Worm (Caenorhabditis elegans): ENCODE results near the gene C47E8.1.
A peak's percentile ranks its signal among the peaks of the same experiment; 100 is the strongest.

C47E8.1 gene

DNA sequence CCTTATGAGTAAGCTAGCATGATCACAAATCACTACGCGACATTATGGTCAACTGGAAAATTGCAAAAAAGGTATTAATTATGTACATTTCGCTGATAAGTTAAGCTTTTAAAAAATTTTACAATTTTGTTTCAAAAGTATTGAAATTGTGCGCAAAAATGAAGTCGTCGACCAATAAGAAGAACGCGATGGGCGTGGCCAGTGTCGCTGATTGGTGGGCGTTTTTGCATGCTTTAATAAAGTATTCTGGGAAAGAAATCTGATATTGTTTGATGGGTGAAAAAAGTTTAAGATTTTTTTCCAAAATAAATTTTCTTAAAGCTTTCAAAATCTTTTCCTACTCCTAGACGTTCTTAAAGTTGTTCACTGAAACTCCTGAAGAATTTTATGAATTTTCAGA, 12.5 kb downstream of the C47E8.1 start:
- TF ChIP-seq pqm-1 (tag; optimal IDR thresholded peaks at IDR 0.05) (no peak), tbx-2 (tag; optimal IDR thresholded peaks at IDR 0.05) (no peak), unc-42 (tag; optimal IDR thresholded peaks at IDR 0.05) (no peak), lim-6 (tag; optimal IDR thresholded peaks at IDR 0.05) (no peak), nfya-1 (tag; optimal IDR thresholded peaks at IDR 0.05) (peak; percentile 81)

DNA sequence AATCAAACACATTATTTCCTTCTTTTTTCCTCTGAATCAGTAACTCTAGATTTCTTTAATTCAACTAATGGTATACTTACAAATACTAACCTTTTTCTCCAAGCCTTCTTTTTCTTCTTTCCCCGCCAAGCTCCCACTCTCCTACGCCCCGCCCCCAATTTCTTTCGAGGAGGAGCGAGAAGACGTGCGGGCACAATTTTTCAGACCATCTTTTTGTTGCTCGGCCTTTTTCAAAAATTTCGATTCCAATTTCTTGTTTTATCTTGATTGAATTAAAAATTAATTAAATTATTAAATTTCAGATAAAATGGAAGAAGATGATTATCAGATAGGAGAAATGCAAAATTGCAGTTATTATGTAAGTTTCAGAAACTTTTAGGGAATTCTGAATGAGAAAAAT, 14.2 kb downstream of the C47E8.1 start, which contains the start of gene C47E8.3:
Gene C47E8.3 (plus strand): TSS at position 301 of the 400 bp plus-strand sequence.
- TF ChIP-seq hlh-15 (tag; optimal IDR thresholded peaks at IDR 0.05) (no peak), ref-2 (tag; optimal IDR thresholded peaks at IDR 0.05) (no peak), ttx-3 (tag; optimal IDR thresholded peaks at IDR 0.05) (no peak), hlh-13 (GFP tag; optimal IDR thresholded peaks at IDR 0.05) (no peak), unc-55 (GFP tag; optimal IDR thresholded peaks at IDR 0.05) (no peak), C38D4.7 (GFP tag; optimal IDR thresholded peaks at IDR 0.05) (no peak), ets-4 (tag; optimal IDR thresholded peaks at IDR 0.05) (no peak), ceh-22 (tag; optimal IDR thresholded peaks at IDR 0.05) (no peak), ceh-6 (GFP tag; optimal IDR thresholded peaks at IDR 0.05) (no peak), hlh-6 (tag; optimal IDR thresholded peaks at IDR 0.05) (no peak), sox-2 (GFP tag; IDR thresholded peaks at IDR 0.05) (no peak), ceh-45 (GFP tag; IDR thresholded peaks at IDR 0.05) (no peak)

DNA sequence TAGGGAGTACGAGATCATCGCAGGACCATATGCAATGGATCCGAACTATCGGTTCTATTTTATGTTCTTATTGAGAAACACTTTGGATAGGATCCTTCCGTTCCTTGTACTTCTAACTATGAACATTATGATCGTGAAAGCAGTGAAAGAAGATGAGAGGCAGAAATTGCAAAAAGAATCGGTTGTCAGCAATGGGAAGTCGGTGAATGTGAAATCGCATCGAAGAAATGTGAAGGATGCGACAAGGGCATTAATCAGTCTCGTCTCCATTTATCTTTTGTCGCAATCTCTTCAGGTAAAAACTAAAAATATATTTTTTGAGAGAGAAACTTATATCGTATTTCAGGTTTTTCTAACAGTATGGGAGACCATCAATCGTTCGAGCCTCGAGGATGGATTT, 17.0 kb downstream of the C47E8.1 start:
- TF ChIP-seq mec-3 (tag; optimal IDR thresholded peaks at IDR 0.05; ENCODE audit: borderline replicate concordance) (no peak), madf-2 (tag; optimal IDR thresholded peaks at IDR 0.05) (no peak), unc-86 (tag; optimal IDR thresholded peaks at IDR 0.05) (no peak), dve-1 (tag; optimal IDR thresholded peaks at IDR 0.05) (no peak), tbx-2 (tag; optimal IDR thresholded peaks at IDR 0.05) (no peak), ceh-6 (GFP tag; optimal IDR thresholded peaks at IDR 0.05) (no peak), ceh-14 (tag; optimal IDR thresholded peaks at IDR 0.05) (no peak), ahr-1 (tag; optimal IDR thresholded peaks at IDR 0.05) (no peak), ama-1 (optimal IDR thresholded peaks at IDR 0.05) (no peak)

DNA sequence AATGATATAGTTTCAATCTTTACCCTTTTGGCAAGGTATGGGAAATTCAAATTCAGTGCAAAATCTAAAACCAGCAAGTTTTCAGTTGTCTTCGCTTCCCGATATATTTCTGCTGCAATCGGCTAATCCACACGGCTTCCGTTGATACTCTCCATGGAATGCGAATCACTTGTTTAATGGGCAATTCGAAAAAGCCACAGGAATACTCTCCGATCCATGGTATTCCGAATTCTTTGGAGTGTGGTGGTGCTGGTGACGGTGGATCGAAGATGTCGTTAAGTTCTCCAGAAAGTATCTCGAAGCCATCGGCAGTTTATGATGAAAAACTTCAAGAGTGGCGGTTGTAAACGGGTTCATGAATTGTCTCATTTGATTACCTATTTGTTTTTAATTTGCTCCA, 17.5 kb downstream of the C47E8.1 start:
- TF ChIP-seq pha-2 (tag; optimal IDR thresholded peaks at IDR 0.05) = no peak
- no peak for TF ChIP-seq hlh-13 (GFP tag; optimal IDR thresholded peaks at IDR 0.05)
- no peak for TF ChIP-seq odd-2 (tag; optimal IDR thresholded peaks at IDR 0.05)
- TF ChIP-seq ceh-6 (GFP tag; optimal IDR thresholded peaks at IDR 0.05) = no peak
- TF ChIP-seq nhr-11 (tag; optimal IDR thresholded peaks at IDR 0.05) = no peak
- no peak for TF ChIP-seq npax-4 (tag; optimal IDR thresholded peaks at IDR 0.05)
- TF ChIP-seq pha-4 (tag; optimal IDR thresholded peaks at IDR 0.05) = no peak
- no peak for TF ChIP-seq ceh-14 (tag; optimal IDR thresholded peaks at IDR 0.05)
- no peak for TF ChIP-seq fax-1 (tag; optimal IDR thresholded peaks at IDR 0.05)
- no peak for TF ChIP-seq ttx-3 (tag; optimal IDR thresholded peaks at IDR 0.05)
- no peak for TF ChIP-seq ceh-19 (GFP tag; optimal IDR thresholded peaks at IDR 0.05)

DNA sequence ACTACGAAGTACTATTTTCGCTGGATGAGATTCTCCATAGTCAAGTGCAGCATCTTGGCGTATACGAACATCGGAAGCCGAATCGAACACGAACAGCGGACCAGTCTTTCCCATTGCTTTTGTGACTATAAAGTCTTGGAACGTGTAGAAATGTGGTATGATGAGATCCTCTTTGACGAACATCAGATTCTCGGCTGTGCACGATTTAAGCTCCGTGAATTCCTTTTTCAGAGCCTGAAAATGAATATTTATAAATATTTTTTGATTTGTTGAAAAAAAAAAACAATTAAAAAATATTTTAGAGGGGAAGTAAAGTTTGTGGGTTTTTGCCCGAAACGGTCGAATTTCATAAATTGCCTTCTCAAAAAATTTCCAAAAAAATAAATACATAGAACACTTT, 18.1 kb downstream of the C47E8.1 start:
- no peak for TF ChIP-seq tbx-2 (tag; optimal IDR thresholded peaks at IDR 0.05)
- TF ChIP-seq nhr-232 (tag; optimal IDR thresholded peaks at IDR 0.05) = no peak
- no peak for TF ChIP-seq syd-9 (tag; optimal IDR thresholded peaks at IDR 0.05)
- no peak for TF ChIP-seq ztf-16 (tag; optimal IDR thresholded peaks at IDR 0.05)
- TF ChIP-seq hlh-15 (tag; optimal IDR thresholded peaks at IDR 0.05) = no peak
- TF ChIP-seq ceh-22 (tag; optimal IDR thresholded peaks at IDR 0.05) = no peak
- TF ChIP-seq Y22D7AL.16 (tag; optimal IDR thresholded peaks at IDR 0.05) = no peak
- no peak for TF ChIP-seq lim-6 (tag; optimal IDR thresholded peaks at IDR 0.05)
